Worm (Caenorhabditis elegans) whole organism, L4 larva: ENCODE data around the gene ZK1240.6.

Experiments
- arid-1 ChIP-seq: fragments of 200-800 bp; sonication (Bioruptor generic); conservative IDR thresholded peaks from 2 replicates; pipeline ENCODE4 v1.3.6; 2022; ENCODE audit warnings: missing genetic modification reagents, missing genetic modification characterization, missing compliant biosample characterization
- gei-8 ChIP-seq: fragments of 200-800 bp; sonication (Bioruptor generic); optimal IDR thresholded peaks from 2 replicates; lab custom pipeline; 2018; ENCODE audit warnings: mild to moderate bottlenecking, missing genetic modification characterization, missing compliant biosample characterization
- lin-39 ChIP-seq: fragments of 150-350 bp; optimal IDR thresholded peaks from 2 replicates; lab custom pipeline; 2014; ENCODE audit warnings: missing biosample characterization, missing genetic modification reagents, missing genetic modification characterization
- madf-9 ChIP-seq: fragments of 200-800 bp; sonication (Bioruptor generic); conservative IDR thresholded peaks from 2 replicates; pipeline ENCODE4 v1.3.6; 2022; ENCODE audit warnings: missing genetic modification reagents, missing genetic modification characterization, missing compliant biosample characterization
- nhr-76 ChIP-seq: fragments of 150-350 bp; optimal IDR thresholded peaks from 2 replicates; lab custom pipeline; 2014; ENCODE audit warnings: missing biosample characterization, missing genetic modification characterization
- php-3 ChIP-seq: fragments of 200-800 bp; sonication (Bioruptor generic); IDR thresholded peaks from 2 replicates; pipeline ENCODE4 v1.3.6; 2022; ENCODE audit warnings: missing genetic modification reagents, missing genetic modification characterization, missing compliant biosample characterization
- skn-1 ChIP-seq: fragments of 150-350 bp; optimal IDR thresholded peaks from 2 replicates; lab custom pipeline; 2014; ENCODE audit warnings: missing biosample characterization, missing genetic modification characterization
- zfp-2 ChIP-seq: sonication (generic microtip); optimal IDR thresholded peaks from 2 replicates; lab custom pipeline; 2016; ENCODE audit warnings: mild to moderate bottlenecking, missing genetic modification characterization, missing compliant biosample characterization
- ztf-11 ChIP-seq: fragments of 150-350 bp; optimal IDR thresholded peaks from 2 replicates; lab custom pipeline; 2014; ENCODE audit warnings: missing biosample characterization, missing genetic modification characterization

DNA sequence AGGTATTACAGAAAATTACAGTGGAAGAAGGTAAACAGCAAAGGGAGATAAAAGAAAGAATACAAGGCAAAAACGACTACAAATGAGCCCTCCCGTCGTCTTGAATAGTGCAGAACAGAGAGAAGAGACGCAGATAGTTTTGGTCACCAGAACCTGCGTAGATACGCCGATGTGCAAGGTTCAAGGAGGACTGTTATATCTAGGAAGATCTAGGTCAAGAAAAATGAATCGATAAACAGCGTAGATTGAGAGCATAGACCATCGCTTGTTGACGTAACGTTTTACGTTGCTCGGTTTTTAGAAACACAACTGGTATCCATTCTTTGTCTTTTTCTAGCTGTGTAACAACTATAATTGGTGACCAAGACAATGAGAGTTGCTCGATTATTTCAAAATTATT, 21.8 kb downstream of the ZK1240.6 start, which contains the start of gene B0281.5:
- no peak for TF ChIP-seq zfp-2 (tag; lab: Kevin White, UChicago)
- TF ChIP-seq ztf-11 (tag; lab: Kevin White, UChicago) = no peak
- TF ChIP-seq lin-39 = no peak
- no peak for TF ChIP-seq madf-9
- TF ChIP-seq php-3 = no peak
- no peak for TF ChIP-seq gei-8 (GFP tag; lab: Kevin White, UChicago)
- TF ChIP-seq nhr-76 (tag; lab: Kevin White, UChicago) = no peak
- no peak for TF ChIP-seq arid-1 (GFP tag; lab: Robert Waterston, UW)
- no peak for TF ChIP-seq skn-1
